Worm (Caenorhabditis elegans) whole organism, L2 larva: ENCODE measurements around the gene C16D9.3.
A peak's percentile ranks its signal among the peaks of the same experiment; 100 is the strongest.

Source experiments
- C34F6.9 ChIP-seq: fragments of 150-350 bp; optimal IDR thresholded peaks from 2 replicates; lab custom pipeline; 2014; ENCODE audit warnings: missing biosample characterization, missing genetic modification characterization
- R02D3.7 ChIP-seq: fragments of 150-350 bp; optimal IDR thresholded peaks from 2 replicates; lab custom pipeline; 2014; ENCODE audit warnings: missing biosample characterization, missing genetic modification characterization
- Y55F3AM.14 ChIP-seq: fragments of 200-800 bp; sonication (Bioruptor generic); optimal IDR thresholded peaks from 2 replicates; lab custom pipeline; 2018; ENCODE audit warnings: mild to moderate bottlenecking, missing genetic modification characterization, missing compliant biosample characterization
- ZK546.5 ChIP-seq: sonication (generic microtip); optimal IDR thresholded peaks from 2 replicates; lab custom pipeline; 2017; ENCODE audit warnings: missing biosample characterization, missing genetic modification characterization
- alr-1 ChIP-seq: fragments of 150-350 bp; optimal IDR thresholded peaks from 2 replicates; lab custom pipeline; 2014; ENCODE audit warnings: missing biosample characterization, missing genetic modification characterization
- aly-2 ChIP-seq: fragments of 150-350 bp; optimal IDR thresholded peaks from 2 replicates; lab custom pipeline; 2014; ENCODE audit warnings: missing biosample characterization, missing genetic modification characterization
- ama-1 ChIP-seq: fragments of 150-350 bp; optimal IDR thresholded peaks from 2 replicates; lab custom pipeline; 2018; ENCODE audit warnings: inconsistent platforms
- blmp-1 ChIP-seq: sonication (generic microtip); optimal IDR thresholded peaks from 2 replicates; lab custom pipeline; 2017; ENCODE audit warnings: missing genetic modification characterization, mild to moderate bottlenecking, missing compliant biosample characterization, antibody characterized with exemption, moderate library complexity; ENCODE audit not compliant: insufficient read depth
- ceh-16 ChIP-seq: fragments of 150-350 bp; optimal IDR thresholded peaks from 2 replicates; lab custom pipeline; 2014; ENCODE audit warnings: missing biosample characterization, missing genetic modification characterization
- ceh-82 ChIP-seq: fragments of 150-350 bp; optimal IDR thresholded peaks from 2 replicates; lab custom pipeline; 2014; ENCODE audit warnings: missing biosample characterization, missing genetic modification characterization
- crh-2 ChIP-seq: sonication (generic microtip); optimal IDR thresholded peaks from 2 replicates; lab custom pipeline; 2017; ENCODE audit warnings: missing biosample characterization, missing genetic modification characterization
- dmd-4 ChIP-seq: sonication (generic microtip); optimal IDR thresholded peaks from 2 replicates; lab custom pipeline; 2017; ENCODE audit warnings: missing biosample characterization, missing genetic modification characterization
- elt-1 ChIP-seq: fragments of 150-350 bp; optimal IDR thresholded peaks from 2 replicates; lab custom pipeline; 2014; ENCODE audit warnings: missing biosample characterization, missing genetic modification characterization
- elt-3 ChIP-seq: sonication (generic microtip); optimal IDR thresholded peaks from 2 replicates; lab custom pipeline; 2017; ENCODE audit warnings: missing biosample characterization, missing genetic modification characterization
- fos-1 ChIP-seq: fragments of 150-350 bp; optimal IDR thresholded peaks from 2 replicates; lab custom pipeline; 2014; ENCODE audit warnings: missing biosample characterization, missing genetic modification characterization
- gmeb-1 ChIP-seq: fragments of 150-350 bp; optimal IDR thresholded peaks from 2 replicates; lab custom pipeline; 2014; ENCODE audit warnings: missing biosample characterization, missing genetic modification characterization
- lin-11 ChIP-seq: fragments of 150-350 bp; sonication (generic microtip); optimal IDR thresholded peaks from 2 replicates; lab custom pipeline; 2014; ENCODE audit warnings: missing biosample characterization, missing genetic modification characterization, inconsistent platforms, mixed read lengths
- lin-13 ChIP-seq: fragments of 150-350 bp; optimal IDR thresholded peaks from 2 replicates; lab custom pipeline; 2014; ENCODE audit warnings: missing biosample characterization, missing genetic modification reagents, missing genetic modification characterization
- lin-39 ChIP-seq: fragments of 150-350 bp; optimal IDR thresholded peaks from 2 replicates; lab custom pipeline; 2014; ENCODE audit warnings: missing biosample characterization, missing genetic modification reagents, missing genetic modification characterization
- lsy-2 ChIP-seq, 2 experiments: fragments of 150-350 bp in 1 of 2; sonication (generic microtip) in 1 of 2; optimal IDR thresholded peaks; 2 replicates each; lab custom pipeline; 2014 to 2017; ENCODE audit warnings: missing biosample characterization in 2 of 2, missing genetic modification characterization in 2 of 2
- mab-5 ChIP-seq: fragments of 150-350 bp; optimal IDR thresholded peaks from 2 replicates; lab custom pipeline; 2014; ENCODE audit warnings: missing biosample characterization, missing genetic modification characterization
- mbf-1 ChIP-seq: sonication (generic microtip); optimal IDR thresholded peaks from 2 replicates; lab custom pipeline; 2017; ENCODE audit warnings: missing biosample characterization, missing genetic modification characterization
- mdl-1 ChIP-seq, 2 experiments: fragments of 150-350 bp in 1 of 2; sonication (generic microtip) in 1 of 2; optimal IDR thresholded peaks; 2 replicates each; lab custom pipeline; 2017; ENCODE audit warnings: missing biosample characterization in 2 of 2, missing genetic modification characterization in 2 of 2
- nhr-10 ChIP-seq: sonication (generic microtip); optimal IDR thresholded peaks from 2 replicates; lab custom pipeline; 2017; ENCODE audit warnings: missing biosample characterization, missing genetic modification characterization
- nhr-11 ChIP-seq: fragments of 150-350 bp; optimal IDR thresholded peaks from 2 replicates; lab custom pipeline; 2014; ENCODE audit warnings: missing biosample characterization, missing genetic modification characterization
- nhr-12 ChIP-seq: fragments of 150-350 bp; optimal IDR thresholded peaks from 2 replicates; lab custom pipeline; 2014; ENCODE audit warnings: missing biosample characterization, missing genetic modification characterization
- nhr-129 ChIP-seq: fragments of 150-350 bp; optimal IDR thresholded peaks from 2 replicates; lab custom pipeline; 2014; ENCODE audit warnings: missing biosample characterization, missing genetic modification characterization
- nhr-21 ChIP-seq: fragments of 150-350 bp; optimal IDR thresholded peaks from 2 replicates; lab custom pipeline; 2014; ENCODE audit warnings: missing biosample characterization, missing genetic modification characterization
- nhr-23 ChIP-seq: fragments of 150-350 bp; optimal IDR thresholded peaks from 2 replicates; lab custom pipeline; 2014; ENCODE audit warnings: missing biosample characterization, missing genetic modification reagents, missing genetic modification characterization
- nhr-237 ChIP-seq: fragments of 150-350 bp; optimal IDR thresholded peaks from 2 replicates; lab custom pipeline; 2014; ENCODE audit warnings: missing biosample characterization, missing genetic modification characterization
- nhr-77 ChIP-seq: fragments of 150-350 bp; optimal IDR thresholded peaks from 2 replicates; lab custom pipeline; 2014; ENCODE audit warnings: missing biosample characterization, missing genetic modification characterization
- sem-4 ChIP-seq: fragments of 150-350 bp; optimal IDR thresholded peaks from 2 replicates; lab custom pipeline; 2014; ENCODE audit warnings: missing biosample characterization, missing genetic modification reagents, missing genetic modification characterization
- skn-1 ChIP-seq: sonication (generic microtip); optimal IDR thresholded peaks from 2 replicates; lab custom pipeline; 2017; ENCODE audit warnings: missing biosample characterization, missing genetic modification characterization
- sma-3 ChIP-seq: sonication (generic microtip); optimal IDR thresholded peaks from 2 replicates; lab custom pipeline; 2016; ENCODE audit warnings: missing genetic modification reagents, missing genetic modification characterization, missing compliant biosample characterization
- sma-9 ChIP-seq, 2 experiments: fragments of 150-350 bp in 1 of 2; sonication (generic microtip) in 1 of 2; optimal IDR thresholded peaks; 2 replicates each; lab custom pipeline; 2014 to 2016; ENCODE audit warnings: missing genetic modification characterization in 2 of 2, mild to moderate bottlenecking in 1 of 2, missing biosample characterization in 1 of 2, missing compliant biosample characterization in 1 of 2, missing genetic modification reagents in 1 of 2, moderate library complexity in 1 of 2
- snpc-4 ChIP-seq: fragments of 150-350 bp; optimal IDR thresholded peaks from 2 replicates; lab custom pipeline; 2014; ENCODE audit warnings: missing biosample characterization, missing genetic modification characterization
- unc-39 ChIP-seq: fragments of 150-350 bp; optimal IDR thresholded peaks from 2 replicates; lab custom pipeline; 2014; ENCODE audit warnings: missing biosample characterization, missing genetic modification characterization
- unc-62 ChIP-seq: fragments of 150-350 bp; optimal IDR thresholded peaks from 2 replicates; lab custom pipeline; 2014; ENCODE audit warnings: missing biosample characterization, missing genetic modification reagents, missing genetic modification characterization
- ztf-1 ChIP-seq: fragments of 200-800 bp; sonication (Bioruptor generic); conservative IDR thresholded peaks from 2 replicates; pipeline ENCODE4 v1.3.6; 2022; ENCODE audit warnings: missing genetic modification characterization, missing compliant biosample characterization
- ztf-11 ChIP-seq: sonication (generic microtip); optimal IDR thresholded peaks from 2 replicates; lab custom pipeline; 2017; ENCODE audit warnings: missing biosample characterization, missing genetic modification characterization
- ztf-4 ChIP-seq: fragments of 150-350 bp; optimal IDR thresholded peaks from 2 replicates; lab custom pipeline; 2014; ENCODE audit warnings: missing biosample characterization, missing genetic modification characterization

The C16D9.3 gene

ce11 chrV:8211993-8212392 is 27.8 kb downstream of the C16D9.3 start:
- TF ChIP-seq crh-2 (tag; lab: Kevin White, UChicago): peak; percentile 7
- TF ChIP-seq ama-1: no peak
- TF ChIP-seq lsy-2 (tag; optimal IDR thresholded peaks at IDR 0.05; lab: Kevin White, UChicago): peak in 1 of 2 experiments; percentile 28
- TF ChIP-seq nhr-21 (tag; lab: Kevin White, UChicago): peak; percentile 1
- TF ChIP-seq C34F6.9: peak; percentile 21
- peak; percentile 44 for TF ChIP-seq sma-9 (GFP tag; optimal IDR thresholded peaks at IDR 0.05; lab: Kevin White, UChicago)
- no peak for TF ChIP-seq sma-9 (tag; optimal IDR thresholded peaks at IDR 0.05; lab: Kevin White, UChicago)

ce11 chrV:8210527-8210926 is 29.3 kb downstream of the C16D9.3 start:
- no peak for TF ChIP-seq crh-2 (tag; lab: Kevin White, UChicago)
- TF ChIP-seq unc-62: no peak
- no peak for TF ChIP-seq skn-1 (tag; lab: Kevin White, UChicago)
- TF ChIP-seq unc-39 (tag; lab: Kevin White, UChicago): no peak
- TF ChIP-seq nhr-21 (tag; lab: Kevin White, UChicago): no peak
- no peak for TF ChIP-seq gmeb-1 (tag; lab: Kevin White, UChicago)
- peak; percentile 17 for TF ChIP-seq mab-5 (tag; lab: Kevin White, UChicago)
- no peak for TF ChIP-seq ZK546.5

- no peak for TF ChIP-seq dmd-4 (tag; lab: Kevin White, UChicago)
- peak; percentile 66 for TF ChIP-seq blmp-1 (tag; lab: Kevin White, UChicago)
Measured at ce11 chrV:8206931-8207330, 32.9 kb downstream of the C16D9.3 start, which contains the start of gene timp-1. TSS of gene timp-1 (plus strand) at chrV:8207235.

- no peak for TF ChIP-seq sma-9 (GFP tag; optimal IDR thresholded peaks at IDR 0.05; lab: Kevin White, UChicago)
- no peak for TF ChIP-seq sma-9 (tag; optimal IDR thresholded peaks at IDR 0.05; lab: Kevin White, UChicago)
- TF ChIP-seq fos-1 (tag; lab: Kevin White, UChicago): peak; percentile 26
Measured at ce11 chrV:8203085-8203643, 36.7 kb downstream of the C16D9.3 start, which contains the start of gene cest-17. TSS of gene cest-17 (plus strand) at chrV:8203332.

ce11 chrV:8201229-8201858 is 38.5 kb downstream of the C16D9.3 start, which contains the start of gene cri-2:
TSS of gene cri-2 (plus strand) at chrV:8201808.
- TF ChIP-seq elt-1 (tag; lab: Kevin White, UChicago) (no peak), mbf-1 (tag; lab: Kevin White, UChicago) (no peak), dmd-4 (tag; lab: Kevin White, UChicago) (no peak), ztf-1 (GFP tag; lab: Robert Waterston, UW) (no peak), ceh-16 (no peak), lin-11 (no peak), snpc-4 (tag; lab: Kevin White, UChicago) (no peak), gmeb-1 (tag; lab: Kevin White, UChicago) (no peak), mdl-1 (tag; optimal IDR thresholded peaks at IDR 0.05; lab: Kevin White, UChicago) (no peak), ztf-11 (tag; lab: Kevin White, UChicago) (no peak), nhr-237 (no peak), sem-4 (peak; percentile 36), sma-3 (GFP tag; lab: Kevin White, UChicago) (peak; percentile 27), aly-2 (no peak), unc-62 (no peak), ZK546.5 (no peak), ztf-4 (no peak), blmp-1 (tag; lab: Kevin White, UChicago) (no peak), mab-5 (tag; lab: Kevin White, UChicago) (no peak), ceh-82 (tag; lab: Kevin White, UChicago) (no peak), skn-1 (tag; lab: Kevin White, UChicago) (no peak), sma-9 (GFP tag; optimal IDR thresholded peaks at IDR 0.05; lab: Kevin White, UChicago) (peak; percentile 18), sma-9 (tag; optimal IDR thresholded peaks at IDR 0.05; lab: Kevin White, UChicago) (no peak), ama-1 (no peak), alr-1 (tag; lab: Kevin White, UChicago) (no peak), nhr-23 (no peak), nhr-21 (tag; lab: Kevin White, UChicago) (no peak), nhr-11 (tag; lab: Kevin White, UChicago) (no peak), lin-39 (tag; lab: Kevin White, UChicago) (no peak), nhr-12 (tag; lab: Kevin White, UChicago) (no peak), elt-3 (tag; lab: Kevin White, UChicago) (no peak), C34F6.9 (no peak), crh-2 (tag; lab: Kevin White, UChicago) (no peak), lin-13 (GFP tag; lab: Kevin White, UChicago) (no peak), R02D3.7 (tag; lab: Kevin White, UChicago) (no peak), nhr-129 (tag; lab: Kevin White, UChicago) (no peak), nhr-10 (tag; lab: Kevin White, UChicago) (no peak), Y55F3AM.14 (GFP tag; lab: Kevin White, UChicago) (no peak), nhr-77 (no peak), fos-1 (tag; lab: Kevin White, UChicago) (peak; percentile 56)
